Worm (Caenorhabditis elegans): ENCODE measurements around the gene F38A5.2.

Gene F38A5.2

DNA sequence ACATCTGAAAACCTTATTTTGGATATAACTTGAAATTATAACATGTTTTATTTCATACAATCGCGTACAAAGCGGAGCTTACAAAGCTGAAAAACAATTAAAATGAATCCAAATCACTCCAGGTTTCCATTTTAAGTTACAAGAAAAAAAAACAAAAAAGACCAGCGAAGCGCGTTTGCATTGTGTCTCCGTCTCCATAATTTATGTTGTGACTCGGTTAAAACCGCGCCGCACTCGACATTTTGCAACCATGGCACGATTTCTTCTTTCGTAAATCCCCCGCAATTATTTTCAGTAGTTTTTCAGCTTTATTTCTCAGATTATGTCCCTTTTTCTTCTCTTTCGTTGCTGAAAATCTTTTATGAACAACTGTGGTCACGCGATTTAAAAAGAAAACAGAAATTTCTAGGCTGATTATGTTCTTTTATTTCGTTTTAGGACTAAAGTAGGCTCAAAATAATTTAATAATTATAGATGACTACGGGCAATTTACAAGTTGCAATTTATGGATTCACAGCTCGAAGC lies at the start of gene F38A5.2, which contains the start of gene dnj-11:
F38A5.2 (minus strand) TSS at position 4 of the 525 bp plus-strand sequence.
dnj-11 (plus strand) TSS at position 475 of the 525 bp plus-strand sequence.
- peak; percentile 55 for TF ChIP-seq rnt-1 (tag; optimal IDR thresholded peaks at IDR 0.05)
- no peak for TF ChIP-seq pha-4 (tag; optimal IDR thresholded peaks at IDR 0.05)
- TF ChIP-seq ceh-31 (tag; optimal IDR thresholded peaks at IDR 0.05), result peak; percentile 72
- peak; percentile 26 for TF ChIP-seq ceh-34 (tag; optimal IDR thresholded peaks at IDR 0.05)
- no peak for TF ChIP-seq ceh-48 (tag; optimal IDR thresholded peaks at IDR 0.05)
- TF ChIP-seq zip-5 (tag; optimal IDR thresholded peaks at IDR 0.05), result no peak
- no peak for TF ChIP-seq dmd-4 (tag; optimal IDR thresholded peaks at IDR 0.05; ENCODE audit: borderline replicate concordance)
- no peak for TF ChIP-seq mec-3 (tag; optimal IDR thresholded peaks at IDR 0.05; ENCODE audit: borderline replicate concordance)
- peak; percentile 42 for TF ChIP-seq dve-1 (tag; optimal IDR thresholded peaks at IDR 0.05)
- TF ChIP-seq sox-4 (tag; optimal IDR thresholded peaks at IDR 0.05), result no peak
- no peak for TF ChIP-seq nhr-11 (tag; optimal IDR thresholded peaks at IDR 0.05)
- no peak for TF ChIP-seq elt-2 (tag; optimal IDR thresholded peaks at IDR 0.05)
- TF ChIP-seq madf-2 (tag; optimal IDR thresholded peaks at IDR 0.05), result no peak
- TF ChIP-seq pros-1 (tag; optimal IDR thresholded peaks at IDR 0.05), result no peak
- TF ChIP-seq ztf-16 (tag; optimal IDR thresholded peaks at IDR 0.05), result no peak
- TF ChIP-seq ceh-18 (tag; optimal IDR thresholded peaks at IDR 0.05), result peak; percentile 39
- TF ChIP-seq syd-9 (tag; optimal IDR thresholded peaks at IDR 0.05), result no peak
- TF ChIP-seq fkh-6 (tag; optimal IDR thresholded peaks at IDR 0.05), result no peak
- TF ChIP-seq gmeb-2 (tag; optimal IDR thresholded peaks at IDR 0.05), result no peak
- TF ChIP-seq hlh-15 (tag; optimal IDR thresholded peaks at IDR 0.05), result no peak
- peak; percentile 48 for TF ChIP-seq nfya-1 (tag; optimal IDR thresholded peaks at IDR 0.05)
- no peak for TF ChIP-seq ttx-3 (tag; optimal IDR thresholded peaks at IDR 0.05)
- TF ChIP-seq nhr-232 (tag; optimal IDR thresholded peaks at IDR 0.05), result no peak
- no peak for TF ChIP-seq odd-2 (tag; optimal IDR thresholded peaks at IDR 0.05)
- no peak for TF ChIP-seq eyg-1 (tag; optimal IDR thresholded peaks at IDR 0.05)
- TF ChIP-seq ceh-2 (tag; optimal IDR thresholded peaks at IDR 0.05), result no peak
- TF ChIP-seq ahr-1 (tag; optimal IDR thresholded peaks at IDR 0.05), result no peak
- peak; percentile 14 for TF ChIP-seq hlh-30 (tag; optimal IDR thresholded peaks at IDR 0.05; ENCODE audit: insufficient read depth)
- TF ChIP-seq pat-9 (tag; optimal IDR thresholded peaks at IDR 0.05), result no peak
- TF ChIP-seq hlh-8 (tag; optimal IDR thresholded peaks at IDR 0.05), result no peak
- peak; percentile 50 for TF ChIP-seq unc-42 (tag; optimal IDR thresholded peaks at IDR 0.05)
- TF ChIP-seq ama-1 (optimal IDR thresholded peaks at IDR 0.05), result no peak
- no peak for TF ChIP-seq sox-2 (GFP tag; IDR thresholded peaks at IDR 0.05)
- TF ChIP-seq tbx-2 (tag; optimal IDR thresholded peaks at IDR 0.05), result peak; percentile 33
- TF ChIP-seq pax-1 (tag; optimal IDR thresholded peaks at IDR 0.05), result peak; percentile 71
- TF ChIP-seq ceh-14 (tag; optimal IDR thresholded peaks at IDR 0.05), result no peak
- TF ChIP-seq ceh-30 (tag; optimal IDR thresholded peaks at IDR 0.05), result no peak
- TF ChIP-seq unc-3 (GFP tag; conservative IDR thresholded peaks at IDR 0.05), result no peak
- TF ChIP-seq unc-3 (tag; optimal IDR thresholded peaks at IDR 0.05), result no peak
- TF ChIP-seq hlh-6 (tag; optimal IDR thresholded peaks at IDR 0.05), result no peak
- TF ChIP-seq ceh-24 (tag; optimal IDR thresholded peaks at IDR 0.05), result no peak
- no peak for TF ChIP-seq pag-3 (tag; optimal IDR thresholded peaks at IDR 0.05; ENCODE audit: borderline replicate concordance)
- no peak for TF ChIP-seq ets-4 (tag; optimal IDR thresholded peaks at IDR 0.05)
- peak; percentile 27 for TF ChIP-seq unc-55 (GFP tag; optimal IDR thresholded peaks at IDR 0.05)
- TF ChIP-seq ceh-19 (GFP tag; optimal IDR thresholded peaks at IDR 0.05), result no peak

DNA sequence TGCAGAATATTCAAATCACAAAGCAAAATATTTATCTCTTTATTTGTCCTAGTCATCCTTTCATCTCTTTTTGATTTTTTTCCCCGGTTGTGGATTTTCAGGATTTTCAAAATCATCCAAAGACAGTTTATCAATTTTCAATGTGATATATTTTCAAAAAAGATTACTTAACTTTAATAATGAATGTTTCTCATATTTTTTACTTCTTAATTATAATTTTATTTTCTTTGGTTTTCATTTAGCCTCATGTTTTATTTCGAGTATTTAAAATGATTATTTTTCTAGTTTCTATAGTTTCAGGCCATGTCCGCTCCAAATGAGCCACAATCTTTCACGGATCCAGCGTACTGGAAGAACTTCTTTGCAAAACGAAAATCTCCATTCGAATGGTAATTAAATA lies 49.6 kb upstream of the F38A5.2 start, which contains the start of gene metl-13:
metl-13 (plus strand) TSS at position 301 of the 400 bp plus-strand sequence.
- TF ChIP-seq pqm-1 (tag; optimal IDR thresholded peaks at IDR 0.05) (no peak), ceh-19 (GFP tag; optimal IDR thresholded peaks at IDR 0.05) (no peak), sox-2 (GFP tag; IDR thresholded peaks at IDR 0.05) (no peak), T23F11.4 (GFP tag; optimal IDR thresholded peaks at IDR 0.05) (no peak), ceh-45 (GFP tag; IDR thresholded peaks at IDR 0.05) (no peak), eyg-1 (tag; optimal IDR thresholded peaks at IDR 0.05) (no peak), ahr-1 (tag; optimal IDR thresholded peaks at IDR 0.05) (no peak), lin-11 (tag; optimal IDR thresholded peaks at IDR 0.05) (no peak)

Data from whole organism, late embryonic.